Fruit fly (Drosophila melanogaster) whole organism, wandering third instar larva: ENCODE measurements around the gene rumi.

Experiments used
- Abd-B ChIP-seq: fragments of >200 bp; optimal IDR thresholded peaks from 2 replicates; lab custom pipeline; 2017; ENCODE audit warnings: missing biosample characterization, missing genetic modification characterization
- CG32264 ChIP-seq: fragments of 200-800 bp; sonication (Bioruptor generic); optimal IDR thresholded peaks from 2 replicates; lab custom pipeline; 2016; ENCODE audit warnings: missing biosample characterization, missing genetic modification characterization
- CG9705 ChIP-seq: fragments of 200-800 bp; sonication (Bioruptor generic); optimal IDR thresholded peaks from 2 replicates; lab custom pipeline; 2018; ENCODE audit warnings: missing biosample characterization, mild to moderate bottlenecking, missing genetic modification characterization
- CrebA ChIP-seq: fragments of 200-800 bp; sonication (Bioruptor generic); optimal IDR thresholded peaks from 2 replicates; lab custom pipeline; 2016; ENCODE audit warnings: missing biosample characterization, mild to moderate bottlenecking, missing genetic modification characterization, borderline replicate concordance
- Dfd ChIP-seq: fragments of >200 bp; optimal IDR thresholded peaks from 2 replicates; lab custom pipeline; 2017; ENCODE audit warnings: missing biosample characterization, missing genetic modification characterization
- Dif ChIP-seq: fragments of 200-275, 200-300 bp; sonication (Bioruptor generic); optimal IDR thresholded peaks from 2 replicates; lab custom pipeline; 2018; ENCODE audit warnings: missing biosample characterization, missing genetic modification characterization; ENCODE audit not compliant: partially characterized antibody
- HLH106 ChIP-seq: fragments of 200-800 bp; optimal IDR thresholded peaks from 3 replicates; lab custom pipeline; 2019; ENCODE audit warnings: missing biosample characterization, mild to moderate bottlenecking, missing genetic modification characterization, moderate library complexity
- Hnf4 ChIP-seq: fragments of 200-800 bp; sonication (Bioruptor generic); optimal IDR thresholded peaks from 2 replicates; lab custom pipeline; 2016; ENCODE audit warnings: missing biosample characterization, mild to moderate bottlenecking, missing genetic modification characterization
- Hr78 ChIP-seq: fragments of >200 bp; optimal IDR thresholded peaks from 2 replicates; lab custom pipeline; 2017; ENCODE audit warnings: missing biosample characterization, missing genetic modification characterization
- Hr83 ChIP-seq: fragments of 200-300 bp; sonication (Bioruptor generic); optimal IDR thresholded peaks from 2 replicates; lab custom pipeline; 2016; ENCODE audit warnings: missing biosample characterization, mild to moderate bottlenecking, missing genetic modification characterization, moderate library complexity; ENCODE audit not compliant: poor library complexity, severe bottlenecking
- Mio ChIP-seq: sonication (Bioruptor generic); optimal IDR thresholded peaks from 2 replicates; lab custom pipeline; 2016; ENCODE audit warnings: missing biosample characterization, missing genetic modification characterization
- N ChIP-seq: fragments of >200 bp; optimal IDR thresholded peaks from 2 replicates; lab custom pipeline; 2018; ENCODE audit warnings: missing biosample characterization, missing external identifiers, missing genetic modification characterization
- OdsH ChIP-seq: fragments of 200-800 bp; sonication (Bioruptor generic); optimal IDR thresholded peaks from 2 replicates; lab custom pipeline; 2016; ENCODE audit warnings: missing biosample characterization, mild to moderate bottlenecking, missing genetic modification characterization
- Rel ChIP-seq, 2 experiments: fragments of 200-800 bp; sonication (Bioruptor generic) in 1 of 2; optimal IDR thresholded peaks; 2 replicates in 1 of 2; 3 replicates in 1 of 2; lab custom pipeline; 2016 to 2019; ENCODE audit warnings: mild to moderate bottlenecking in 2 of 2, missing biosample characterization in 2 of 2, missing genetic modification characterization in 2 of 2, moderate library complexity in 1 of 2
- Sp1 ChIP-seq: fragments of 200-800 bp; sonication (Bioruptor generic); optimal IDR thresholded peaks from 3 replicates; lab custom pipeline; 2019; ENCODE audit warnings: missing biosample characterization, mild to moderate bottlenecking, missing genetic modification characterization, moderate library complexity
- br ChIP-seq: fragments of 200-800 bp; sonication (Bioruptor generic); optimal IDR thresholded peaks from 2 replicates; lab custom pipeline; 2016; ENCODE audit warnings: missing biosample characterization, missing genetic modification characterization
- brk ChIP-seq: fragments of 200-800 bp; sonication (Bioruptor generic); optimal IDR thresholded peaks from 2 replicates; lab custom pipeline; 2016; ENCODE audit warnings: missing biosample characterization, mild to moderate bottlenecking, missing genetic modification characterization
- dmrt93B ChIP-seq: fragments of 200-800 bp; sonication (Bioruptor generic); optimal IDR thresholded peaks from 2 replicates; lab custom pipeline; 2018; ENCODE audit warnings: missing biosample characterization, mild to moderate bottlenecking, missing genetic modification characterization
- dsf ChIP-seq: sonication (Bioruptor generic); optimal IDR thresholded peaks from 2 replicates; lab custom pipeline; 2016; ENCODE audit warnings: missing biosample characterization, missing genetic modification characterization, borderline replicate concordance
- ey ChIP-seq: fragments of 200-800 bp; sonication (Bioruptor generic); optimal IDR thresholded peaks from 2 replicates; lab custom pipeline; 2016; ENCODE audit warnings: missing biosample characterization, missing genetic modification characterization
- foxo ChIP-seq, 2 experiments: fragments of 200-800 bp; sonication (Bioruptor generic); optimal IDR thresholded peaks; 2 replicates in 1 of 2; 3 replicates in 1 of 2; lab custom pipeline; 2016 to 2017; ENCODE audit warnings: missing biosample characterization in 2 of 2, missing genetic modification characterization in 2 of 2
- fru ChIP-seq: fragments of 200-800 bp; sonication (Bioruptor generic); optimal IDR thresholded peaks from 3 replicates; lab custom pipeline; 2016; ENCODE audit warnings: missing biosample characterization, mild to moderate bottlenecking, missing genetic modification characterization
- h ChIP-seq: fragments of 200-800 bp; sonication (Bioruptor generic); optimal IDR thresholded peaks from 3 replicates; lab custom pipeline; 2016; ENCODE audit warnings: missing biosample characterization, mild to moderate bottlenecking, missing genetic modification characterization
- jim ChIP-seq: fragments of 175-275, 200-325 bp; sonication (Bioruptor generic); optimal IDR thresholded peaks from 2 replicates; lab custom pipeline; 2016; ENCODE audit warnings: missing biosample characterization, mild to moderate bottlenecking, missing genetic modification characterization
- lola ChIP-seq: fragments of >200 bp; optimal IDR thresholded peaks from 2 replicates; lab custom pipeline; 2017; ENCODE audit warnings: missing biosample characterization, missing genetic modification characterization
- pan ChIP-seq: fragments of >200 bp; optimal IDR thresholded peaks from 2 replicates; lab custom pipeline; 2017
- psq ChIP-seq: fragments of 200-800 bp; sonication (Bioruptor generic); optimal IDR thresholded peaks from 3 replicates; lab custom pipeline; 2017; ENCODE audit warnings: missing biosample characterization, mild to moderate bottlenecking, missing genetic modification characterization, moderate library complexity
- rgr ChIP-seq: fragments of 200-800 bp; sonication (Bioruptor generic); optimal IDR thresholded peaks from 3 replicates; lab custom pipeline; 2016; ENCODE audit warnings: missing biosample characterization, mild to moderate bottlenecking, missing genetic modification characterization
- sage ChIP-seq: fragments of 200-800 bp; sonication (Bioruptor generic); optimal IDR thresholded peaks from 2 replicates; lab custom pipeline; 2016; ENCODE audit warnings: missing biosample characterization, mild to moderate bottlenecking, missing genetic modification characterization
- sv ChIP-seq: fragments of 200-800 bp; sonication (Bioruptor generic); optimal IDR thresholded peaks from 3 replicates; lab custom pipeline; 2016; ENCODE audit warnings: missing biosample characterization, missing genetic modification characterization
- usp ChIP-seq: fragments of >200 bp; optimal IDR thresholded peaks from 2 replicates; lab custom pipeline; 2017; ENCODE audit warnings: missing biosample characterization, missing genetic modification characterization
- woc ChIP-seq: sonication (Bioruptor generic); optimal IDR thresholded peaks from 2 replicates; lab custom pipeline; 2016; ENCODE audit warnings: missing biosample characterization, mild to moderate bottlenecking, missing genetic modification characterization

rumi gene

dm6 chr3R:22789106-22789505 is 38.7 kb upstream of the rumi start:
- TF ChIP-seq woc (GFP tag; lab: Kevin White, UChicago) (no peak), h (no peak), dsf (GFP tag; lab: Kevin White, UChicago) (no peak), psq (GFP tag; lab: Kevin White, UChicago) (no peak), usp (GFP tag; lab: Kevin White, UChicago) (no peak), CG32264 (GFP tag; lab: Kevin White, UChicago) (no peak), N (no peak), Dif (no peak)

dm6 chr3R:22784674-22785316 is 34.4 kb upstream of the rumi start:
- no peak for TF ChIP-seq h
- TF ChIP-seq Dfd = peak; percentile 20

- peak; percentile 7 for TF ChIP-seq Dif
- no peak for TF ChIP-seq N
- TF ChIP-seq br = peak; percentile 29
- TF ChIP-seq Sp1 (GFP tag; lab: Kevin White, UChicago) = peak; percentile 46
- no peak for TF ChIP-seq usp (GFP tag; lab: Kevin White, UChicago)
- peak; percentile 49 for TF ChIP-seq rgr (GFP tag; lab: Kevin White, UChicago)
- TF ChIP-seq HLH106 (tag; lab: Kevin White, UChicago) = no peak
- peak; percentile 74 for TF ChIP-seq sage (GFP tag; lab: Kevin White, UChicago)
- TF ChIP-seq Hr83 = peak; percentile 67
- peak; percentile 50 for TF ChIP-seq Rel (GFP tag; optimal IDR thresholded peaks at IDR 0.05; lab: Kevin White, UChicago)
- peak; percentile 9 for TF ChIP-seq Rel (tag; optimal IDR thresholded peaks at IDR 0.05; lab: Kevin White, UChicago)
- peak; percentile 30 for TF ChIP-seq h
- TF ChIP-seq CG9705 = no peak
- TF ChIP-seq dsf (GFP tag; lab: Kevin White, UChicago) = no peak
- TF ChIP-seq CrebA (GFP tag; lab: Kevin White, UChicago) = peak; percentile 63
- TF ChIP-seq psq (GFP tag; lab: Kevin White, UChicago) = no peak
- TF ChIP-seq foxo (GFP tag; optimal IDR thresholded peaks at IDR 0.05; lab: Kevin White, UChicago) = peak in 1 of 2 experiments; percentile 39
- TF ChIP-seq sv (GFP tag; lab: Kevin White, UChicago) = no peak
- TF ChIP-seq, all 38 proteins: peak for 10
Observed at dm6 chr3R:22781412-22781811, 31.0 kb upstream of the rumi start.

dm6 chr3R:22780135-22780534 is 29.7 kb upstream of the rumi start:
- TF ChIP-seq Hr78 (GFP tag; lab: Kevin White, UChicago) = no peak
- TF ChIP-seq jim (GFP tag; lab: Kevin White, UChicago) = no peak
- no peak for TF ChIP-seq OdsH (GFP tag; lab: Kevin White, UChicago)
- no peak for TF ChIP-seq dsf (GFP tag; lab: Kevin White, UChicago)
- TF ChIP-seq rgr (GFP tag; lab: Kevin White, UChicago) = no peak
- TF ChIP-seq h = no peak
- TF ChIP-seq Abd-B (GFP tag; lab: Kevin White, UChicago) = no peak
- TF ChIP-seq Dfd = no peak
- TF ChIP-seq sage (GFP tag; lab: Kevin White, UChicago) = no peak
- TF ChIP-seq usp (GFP tag; lab: Kevin White, UChicago) = no peak
- TF ChIP-seq Hnf4 (GFP tag; lab: Kevin White, UChicago) = no peak
- no peak for TF ChIP-seq br
- TF ChIP-seq CrebA (GFP tag; lab: Kevin White, UChicago) = no peak
- no peak for TF ChIP-seq CG9705
- TF ChIP-seq Rel (GFP tag; optimal IDR thresholded peaks at IDR 0.05; lab: Kevin White, UChicago) = no peak
- TF ChIP-seq Rel (tag; optimal IDR thresholded peaks at IDR 0.05; lab: Kevin White, UChicago) = no peak
- TF ChIP-seq ey (GFP tag; lab: Kevin White, UChicago) = no peak
- TF ChIP-seq N = no peak

dm6 chr3R:22776457-22776856 is 26.1 kb upstream of the rumi start:
- TF ChIP-seq N = no peak
- no peak for TF ChIP-seq Hr83
- no peak for TF ChIP-seq Dif
- TF ChIP-seq rgr (GFP tag; lab: Kevin White, UChicago) = no peak
- no peak for TF ChIP-seq br
- no peak for TF ChIP-seq fru (GFP tag; lab: Kevin White, UChicago)
- TF ChIP-seq brk (GFP tag; lab: Kevin White, UChicago) = no peak
- TF ChIP-seq usp (GFP tag; lab: Kevin White, UChicago) = no peak
- TF ChIP-seq Mio = no peak
- no peak for TF ChIP-seq Rel (GFP tag; optimal IDR thresholded peaks at IDR 0.05; lab: Kevin White, UChicago)
- TF ChIP-seq Rel (tag; optimal IDR thresholded peaks at IDR 0.05; lab: Kevin White, UChicago) = no peak
- no peak for TF ChIP-seq psq (GFP tag; lab: Kevin White, UChicago)
- TF ChIP-seq sage (GFP tag; lab: Kevin White, UChicago) = no peak
- no peak for TF ChIP-seq lola
- no peak for TF ChIP-seq pan (lab: Kevin White, UChicago)
- TF ChIP-seq dmrt93B (GFP tag; lab: Kevin White, UChicago) = no peak
